Worm (Caenorhabditis elegans): ENCODE data around the gene ntp-1.

Gene ntp-1

DNA sequence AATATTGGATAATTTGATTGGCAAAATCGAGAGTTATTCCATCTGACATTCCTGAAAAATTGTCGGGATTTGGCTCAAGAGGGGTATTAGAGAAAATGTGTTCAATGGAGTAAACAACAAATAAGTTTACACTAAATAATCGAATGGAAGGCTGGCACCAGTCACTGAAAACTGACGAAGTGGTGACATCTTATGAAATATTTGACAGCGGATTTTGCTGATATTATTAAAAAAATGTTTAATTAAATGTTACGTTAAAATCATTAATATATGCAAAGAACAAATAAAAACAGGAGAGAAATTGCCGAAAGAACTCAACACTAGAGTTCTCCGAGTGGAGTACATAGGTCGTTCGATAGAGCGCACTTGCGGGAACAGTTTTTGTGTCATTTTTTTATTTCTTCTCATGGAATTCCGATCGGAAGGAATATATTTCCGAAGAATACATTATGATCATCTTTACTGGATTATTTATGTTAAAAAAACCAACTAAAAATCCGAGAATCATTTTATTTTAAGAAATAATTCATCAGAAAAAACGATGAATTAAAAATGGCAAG lies 9.0 kb downstream of the ntp-1 start, which contains the start of gene tag-322 (continued):
- no peak for TF ChIP-seq cebp-1 (GFP tag; IDR thresholded peaks at IDR 0.05)
- peak; percentile 41 for TF ChIP-seq cebp-1 (tag; optimal IDR thresholded peaks at IDR 0.05)
- peak; percentile 62; the same call in 1 of the 2 replicates for TF ChIP-seq nfyb-1 (GFP tag; IDR thresholded peaks at IDR 0.05)
- 0 out of 2 replicates have a peak, but pooled peaks have one; percentile 24 for TF ChIP-seq ceh-100 (GFP tag; IDR thresholded peaks at IDR 0.05)

ce11 chrIV:7783801-7784411 lies 10.7 kb downstream of the ntp-1 start, which contains the start of gene tag-321:
tag-321 (minus strand) TSS chrIV:7783851.
- TF ChIP-seq hsf-1 (GFP tag; IDR thresholded peaks at IDR 0.05) (0 out of 2 replicates have a peak, but pooled peaks have one; percentile 44), lin-35 (GFP tag; optimal IDR thresholded peaks at IDR 0.05) (no peak), nhr-80 (tag; optimal IDR thresholded peaks at IDR 0.05) (peak; percentile 63)

- 0 out of 2 replicates have a peak, but pooled peaks have one; percentile 40 for TF ChIP-seq madf-3 (GFP tag; IDR thresholded peaks at IDR 0.05)
- TF ChIP-seq pbrm-1 (GFP tag; IDR thresholded peaks at IDR 0.05): 0 out of 2 replicates have a peak, but pooled peaks have one; percentile 35
- peak; percentile 72; the same call in 1 of the 2 replicates for TF ChIP-seq B0336.3 (GFP tag; IDR thresholded peaks at IDR 0.05)
- TF ChIP-seq repo-1 (tag; optimal IDR thresholded peaks at IDR 0.05): peak; percentile 12
- TF ChIP-seq zim-3 (tag; optimal IDR thresholded peaks at IDR 0.05): no peak
- TF ChIP-seq cebp-2 (GFP tag; IDR thresholded peaks at IDR 0.05): no peak
- no peak for TF ChIP-seq lsy-27 (tag; optimal IDR thresholded peaks at IDR 0.05; ENCODE audit: borderline replicate concordance, insufficient read depth)
- TF ChIP-seq snpc-3.4 (tag; optimal IDR thresholded peaks at IDR 0.05): no peak
- no peak for TF ChIP-seq lin-35 (GFP tag; optimal IDR thresholded peaks at IDR 0.05)
- TF ChIP-seq atf-7 (tag; optimal IDR thresholded peaks at IDR 0.05): peak; percentile 16
- TF ChIP-seq tbp1 (GFP tag; optimal IDR thresholded peaks at IDR 0.05): peak; percentile 19
- peak; percentile 73 for TF ChIP-seq athp-1 (tag; optimal IDR thresholded peaks at IDR 0.05)
- TF ChIP-seq ceh-27 (GFP tag; optimal IDR thresholded peaks at IDR 0.05): no peak
- TF ChIP-seq ztf-6 (GFP tag; IDR thresholded peaks at IDR 0.05): no peak
- no peak for TF ChIP-seq ceh-91 (GFP tag; IDR thresholded peaks at IDR 0.05)
- TF ChIP-seq Y95B8A.8 (GFP tag; IDR thresholded peaks at IDR 0.05): no peak
- peak; percentile 35; the same call in 1 of the 2 replicates for TF ChIP-seq mcd-1 (GFP tag; IDR thresholded peaks at IDR 0.05)
- TF ChIP-seq nhr-90 (tag; optimal IDR thresholded peaks at IDR 0.05): no peak
- peak; percentile 16; the same call in 1 of the 2 replicates for TF ChIP-seq madf-6 (GFP tag; IDR thresholded peaks at IDR 0.05)
- no peak for TF ChIP-seq efl-1 (GFP tag; optimal IDR thresholded peaks at IDR 0.05)
- TF ChIP-seq tlf-1 (GFP tag; optimal IDR thresholded peaks at IDR 0.05): peak; percentile 28
- TF ChIP-seq C17E4.6 (GFP tag; IDR thresholded peaks at IDR 0.05): no peak
- peak; percentile 20 for TF ChIP-seq ZK185.1 (tag; optimal IDR thresholded peaks at IDR 0.05; ENCODE audit: poor library complexity, severe bottlenecking)
- peak; percentile 87 for TF ChIP-seq Y53G8AR.9 (GFP tag; conservative IDR thresholded peaks at IDR 0.05)
Observed at ce11 chrIV:7782292-7782691, 12.3 kb downstream of the ntp-1 start, which contains the start of gene sec-10. sec-10 (minus strand) TSS chrIV:7782499.

DNA sequence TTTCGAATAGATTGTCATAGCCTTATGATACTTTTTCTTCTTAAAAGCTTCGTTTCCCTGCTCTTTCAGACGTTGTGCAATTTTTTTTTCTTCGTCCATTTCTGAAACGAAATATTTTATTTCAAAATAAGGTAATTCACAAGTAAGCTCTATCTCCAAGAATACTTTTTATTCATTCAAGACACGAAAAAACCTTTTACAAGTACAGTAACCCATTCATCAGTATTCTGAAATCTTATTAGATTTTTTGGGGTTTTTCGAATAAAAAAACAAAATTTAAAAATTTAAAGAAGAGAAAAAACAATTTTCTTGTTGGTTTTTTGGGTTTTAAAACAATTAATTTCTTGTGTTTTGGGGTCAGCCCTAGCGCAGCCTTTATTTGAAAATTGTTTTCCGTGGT lies 15.7 kb downstream of the ntp-1 start, which contains the start of gene rpap-3:
Gene rpap-3, minus strand, starts transcription at position 101 of the 400 bp plus-strand sequence.
- TF ChIP-seq cebp-1 (GFP tag; IDR thresholded peaks at IDR 0.05): no peak
- TF ChIP-seq cebp-1 (tag; optimal IDR thresholded peaks at IDR 0.05): peak; percentile 8
- TF ChIP-seq dpl-1 (GFP tag; optimal IDR thresholded peaks at IDR 0.05): no peak
- TF ChIP-seq attf-3 (GFP tag; conservative IDR thresholded peaks at IDR 0.05): no peak
- no peak for TF ChIP-seq nhr-90 (tag; optimal IDR thresholded peaks at IDR 0.05)
- no peak for TF ChIP-seq egrh-3 (GFP tag; IDR thresholded peaks at IDR 0.05)
- no peak for TF ChIP-seq F33H1.4 (GFP tag; IDR thresholded peaks at IDR 0.05)
- no peak for TF ChIP-seq mes-4 (tag; optimal IDR thresholded peaks at IDR 0.05)
- TF ChIP-seq ztf-6 (GFP tag; IDR thresholded peaks at IDR 0.05): no peak
- no peak for TF ChIP-seq unc-62 (GFP tag; optimal IDR thresholded peaks at IDR 0.05)
- TF ChIP-seq sptf-2 (GFP tag; optimal IDR thresholded peaks at IDR 0.05): no peak
- TF ChIP-seq lir-1 (GFP tag; conservative IDR thresholded peaks at IDR 0.05): no peak
- TF ChIP-seq ztf-18 (tag; optimal IDR thresholded peaks at IDR 0.05): no peak
- TF ChIP-seq akir-1 (GFP tag; optimal IDR thresholded peaks at IDR 0.05): no peak
- peak; percentile 8 for TF ChIP-seq hrde-1 (tag; optimal IDR thresholded peaks at IDR 0.05; ENCODE audit: borderline replicate concordance)
- peak; percentile 30; the same call in 1 of the 2 replicates for TF ChIP-seq madf-6 (GFP tag; IDR thresholded peaks at IDR 0.05)
- no peak for TF ChIP-seq Y79H2A.3 (GFP tag; conservative IDR thresholded peaks at IDR 0.05)
